Fruit fly (Drosophila melanogaster): Measurements from ENCODE around the gene mtd.

Gene mtd

DNA sequence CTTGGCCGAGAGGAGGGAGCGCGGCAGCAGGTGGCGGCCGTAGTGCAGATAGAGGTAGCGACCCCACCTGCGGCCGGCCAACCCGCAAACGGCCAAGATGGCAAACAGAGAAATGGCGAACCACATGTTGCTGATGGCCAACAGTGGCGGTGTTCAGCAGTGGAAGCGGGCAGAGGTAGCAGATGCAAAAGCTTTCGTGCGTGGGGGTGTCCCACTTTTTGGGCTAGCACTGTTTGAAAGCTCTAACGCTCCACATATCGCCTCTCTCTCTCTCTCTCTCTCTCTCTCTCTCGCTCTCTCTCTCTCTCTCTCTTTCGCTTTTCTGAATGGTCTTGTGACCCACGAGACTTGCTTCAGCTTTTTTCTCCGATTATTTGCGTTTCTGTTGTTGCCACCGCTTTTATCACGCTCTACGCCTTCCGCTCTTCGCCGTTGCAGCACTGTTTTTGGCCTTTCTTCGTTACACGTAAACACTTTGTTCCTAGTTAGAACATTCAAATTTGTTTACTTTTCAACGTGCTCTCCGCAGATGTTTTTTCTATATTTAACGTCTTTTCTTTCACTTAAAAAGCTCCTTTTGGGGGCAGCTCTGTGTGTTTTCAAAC lies 67.4 kb downstream of the mtd start (continued):
- TF ChIP-seq luna (GFP tag; optimal IDR thresholded peaks at IDR 0.05) (no peak), CG33557 (GFP tag; optimal IDR thresholded peaks at IDR 0.05) (no peak), C15 (GFP tag; IDR thresholded peaks at IDR 0.05) (no peak), row (GFP tag; IDR thresholded peaks at IDR 0.05) (peak; percentile 19; the same call in 2 of the 3 replicates), Side (GFP tag; optimal IDR thresholded peaks at IDR 0.05) (no peak), Sry-δ (GFP tag; optimal IDR thresholded peaks at IDR 0.05) (no peak), Taf1 (GFP tag; IDR thresholded peaks at IDR 0.05) (peak; percentile 45; the same call in 1 of the 2 replicates), CG17328 (GFP tag; IDR thresholded peaks at IDR 0.05) (0 out of 2 replicates have a peak, but pooled peaks have one; percentile 31), D19B (GFP tag; optimal IDR thresholded peaks at IDR 0.05) (no peak), CG11247 (GFP tag; IDR thresholded peaks at IDR 0.05) (peak; percentile 66; the same call in 1 of the 2 replicates), lov (optimal IDR thresholded peaks at IDR 0.05) (no peak), lov (GFP tag; IDR thresholded peaks at IDR 0.05) (no peak), scrt (GFP tag; optimal IDR thresholded peaks at IDR 0.05) (peak; percentile 88), jigr1 (GFP tag; IDR thresholded peaks at IDR 0.05) (no peak), CkIIα-i1 (GFP tag; IDR thresholded peaks at IDR 0.05) (no peak), B-H2 (GFP tag; optimal IDR thresholded peaks at IDR 0.05) (no peak), Hmr (GFP tag; optimal IDR thresholded peaks at IDR 0.05) (no peak), CG9932 (GFP tag; IDR thresholded peaks at IDR 0.05) (peak; percentile 67), zfh2 (GFP tag; optimal IDR thresholded peaks at IDR 0.05) (peak; percentile 12), HLH4C (GFP tag; IDR thresholded peaks at IDR 0.05; ENCODE audit: partially characterized antibody) (peak; percentile 44; the same call in 1 of the 3 replicates), CG30020 (tag; optimal IDR thresholded peaks at IDR 0.05) (no peak), wdn (GFP tag; IDR thresholded peaks at IDR 0.05) (0 out of 2 replicates have a peak, but pooled peaks have one; percentile 34), CG31224 (GFP tag; IDR thresholded peaks at IDR 0.05) (peak; percentile 40; the same call in 1 of the 2 replicates), CG10321 (GFP tag; IDR thresholded peaks at IDR 0.05) (no peak), CG11085 (GFP tag; IDR thresholded peaks at IDR 0.05) (no peak), lilli (GFP tag; optimal IDR thresholded peaks at IDR 0.05) (no peak), CG7357 (GFP tag; IDR thresholded peaks at IDR 0.05) (no peak), Rfx (GFP tag; IDR thresholded peaks at IDR 0.05) (peak; percentile 74), run (tag; optimal IDR thresholded peaks at IDR 0.05) (no peak), CG16815 (GFP tag; optimal IDR thresholded peaks at IDR 0.05) (no peak), hkb (optimal IDR thresholded peaks at IDR 0.05) (no peak), hkb (GFP tag; IDR thresholded peaks at IDR 0.05) (peak; percentile 45), gcm2 (GFP tag; optimal IDR thresholded peaks at IDR 0.05) (peak; percentile 0), CG2889 (GFP tag; IDR thresholded peaks at IDR 0.05) (no peak), CG16779 (GFP tag; IDR thresholded peaks at IDR 0.05) (peak; percentile 42; the same call in 1 of the 2 replicates), ERR (GFP tag; optimal IDR thresholded peaks at IDR 0.05) (peak; percentile 24), CG14860 (GFP tag; IDR thresholded peaks at IDR 0.05; ENCODE audit: partially characterized antibody) (no peak), wek (GFP tag; optimal IDR thresholded peaks at IDR 0.05) (no peak), CG18764 (GFP tag; optimal IDR thresholded peaks at IDR 0.05) (no peak), pb (GFP tag; optimal IDR thresholded peaks at IDR 0.05) (no peak), Jarid2 (GFP tag; optimal IDR thresholded peaks at IDR 0.05) (no peak), slp2 (GFP tag; optimal IDR thresholded peaks at IDR 0.05) (no peak), pho (GFP tag; optimal IDR thresholded peaks at IDR 0.05) (no peak), sob (GFP tag; IDR thresholded peaks at IDR 0.05) (0 out of 2 replicates have a peak, but pooled peaks have one; percentile 39), gsb-n (tag; optimal IDR thresholded peaks at IDR 0.05) (no peak), CG11560 (tag; IDR thresholded peaks at IDR 0.05) (no peak), Meics (GFP tag; optimal IDR thresholded peaks at IDR 0.05) (no peak), Dek (tag; optimal IDR thresholded peaks at IDR 0.05) (no peak), ranshi (GFP tag; IDR thresholded peaks at IDR 0.05) (peak; percentile 34; the same call in 1 of the 2 replicates), HmgZ (tag; optimal IDR thresholded peaks at IDR 0.05) (peak; percentile 27), CG5953 (GFP tag; IDR thresholded peaks at IDR 0.05) (no peak), CG4424 (GFP tag; optimal IDR thresholded peaks at IDR 0.05) (no peak)

Data from whole organism, embryonic.